Fruit fly (Drosophila melanogaster) whole organism, embryonic: ENCODE measurements around the gene CG6254.

Experiments used
- Aef1 ChIP-seq: fragments of 200-800 bp; sonication (Bioruptor generic); IDR thresholded peaks from 3 replicates; pipeline ENCODE4 v1.3.6; 2022; ENCODE audit warnings: missing biosample characterization, missing genetic modification characterization
- CG10274 ChIP-seq: fragments of 200-800 bp; sonication (Bioruptor generic); optimal IDR thresholded peaks from 3 replicates; lab custom pipeline; 2017; ENCODE audit warnings: missing biosample characterization, mild to moderate bottlenecking, missing genetic modification characterization
- CG10543 ChIP-seq: fragments of 200-800 bp; sonication (Bioruptor generic); optimal IDR thresholded peaks from 3 replicates; lab custom pipeline; 2017; ENCODE audit warnings: missing biosample characterization, mild to moderate bottlenecking, missing genetic modification characterization, moderate library complexity
- CG11085 ChIP-seq: fragments of 200-800 bp; sonication (Bioruptor generic); IDR thresholded peaks from 2 replicates; pipeline ENCODE4 v1.3.6; 2022; ENCODE audit warnings: missing biosample characterization, missing genetic modification characterization
- CG11456 ChIP-seq: fragments of 200-800 bp; sonication (Bioruptor generic); IDR thresholded peaks from 3 replicates; pipeline ENCODE4 v1.3.6; 2022; ENCODE audit warnings: missing biosample characterization, missing genetic modification characterization
- CG11696 ChIP-seq: fragments of 200-800 bp; sonication (Bioruptor generic); IDR thresholded peaks from 2 replicates; pipeline ENCODE4 v1.3.6; 2022; ENCODE audit warnings: missing biosample characterization, missing genetic modification characterization
- CG13775 ChIP-seq: fragments of 200-800 bp; sonication (Bioruptor generic); optimal IDR thresholded peaks from 3 replicates; lab custom pipeline; 2017; ENCODE audit warnings: missing biosample characterization, mild to moderate bottlenecking, missing genetic modification characterization
- CG14050 ChIP-seq: fragments of 200-800 bp; sonication (Bioruptor generic); IDR thresholded peaks from 3 replicates; pipeline ENCODE4 v1.3.6; 2022; ENCODE audit warnings: missing biosample characterization, missing genetic modification characterization
- CG14667 ChIP-seq: fragments of 200-800 bp; sonication (Bioruptor generic); IDR thresholded peaks from 2 replicates; pipeline ENCODE4 v1.3.6; 2022; ENCODE audit warnings: missing biosample characterization, missing genetic modification characterization
- CG14965 ChIP-seq: fragments of 200-800 bp; sonication (Bioruptor generic); optimal IDR thresholded peaks from 2 replicates; lab custom pipeline; 2016; ENCODE audit warnings: missing biosample characterization, missing genetic modification characterization, borderline replicate concordance
- CG1529 ChIP-seq: fragments of 200-800 bp; sonication (Bioruptor generic); optimal IDR thresholded peaks from 3 replicates; lab custom pipeline; 2018; ENCODE audit warnings: missing biosample characterization, missing genetic modification characterization
- CG1602 ChIP-seq: fragments of 200-800 bp; sonication (Bioruptor generic); optimal IDR thresholded peaks from 3 replicates; lab custom pipeline; 2016; ENCODE audit warnings: missing biosample characterization, missing genetic modification characterization
- CG16815 ChIP-seq: fragments of 200-800 bp; sonication (Bioruptor generic); optimal IDR thresholded peaks from 3 replicates; lab custom pipeline; 2017; ENCODE audit warnings: missing biosample characterization, mild to moderate bottlenecking, missing genetic modification characterization
- CG16863 ChIP-seq: fragments of 200-800 bp; sonication (Bioruptor generic); optimal IDR thresholded peaks from 3 replicates; lab custom pipeline; 2016; ENCODE audit warnings: missing biosample characterization, missing genetic modification characterization
- CG31441 ChIP-seq: fragments of 200-800 bp; sonication (Bioruptor generic); IDR thresholded peaks from 2 replicates; pipeline ENCODE4 v1.3.6; 2022; ENCODE audit warnings: missing biosample characterization, missing genetic modification characterization
- CG32767 ChIP-seq: fragments of 200-800 bp; sonication (Bioruptor generic); IDR thresholded peaks from 2 replicates; pipeline ENCODE4 v1.3.6; 2022; ENCODE audit warnings: missing biosample characterization, missing genetic modification characterization
- CG5953 ChIP-seq: fragments of 200-800 bp; sonication (Bioruptor generic); IDR thresholded peaks from 2 replicates; pipeline ENCODE4 v1.3.6; 2022; ENCODE audit warnings: missing biosample characterization, missing genetic modification characterization
- CG7839 ChIP-seq: fragments of 200-800 bp; sonication (Bioruptor generic); optimal IDR thresholded peaks from 3 replicates; lab custom pipeline; 2018; ENCODE audit warnings: missing biosample characterization, mild to moderate bottlenecking, missing genetic modification characterization, moderate library complexity
- CG7963 ChIP-seq: fragments of 200-800 bp; sonication (Bioruptor generic); IDR thresholded peaks from 3 replicates; pipeline ENCODE4 v1.3.6; 2022; ENCODE audit warnings: missing biosample characterization, missing genetic modification characterization; ENCODE audit not compliant: partially characterized antibody
- CG9817 ChIP-seq: fragments of 200-800 bp; sonication (Bioruptor generic); optimal IDR thresholded peaks from 2 replicates; lab custom pipeline; 2018; ENCODE audit warnings: missing biosample characterization, mild to moderate bottlenecking, missing genetic modification characterization, moderate library complexity
- Deaf1 ChIP-seq: fragments of 200-800 bp; optimal IDR thresholded peaks from 3 replicates; lab custom pipeline; 2019; ENCODE audit warnings: missing biosample characterization, mild to moderate bottlenecking, missing genetic modification characterization, moderate library complexity
- Dll ChIP-seq: fragments of 200-800 bp; sonication (Bioruptor generic); IDR thresholded peaks from 4 replicates; pipeline ENCODE4 v1.3.6; 2022; ENCODE audit warnings: missing biosample characterization, missing genetic modification characterization; ENCODE audit not compliant: partially characterized antibody
- Drgx ChIP-seq: fragments of 200-800 bp; sonication (Bioruptor generic); IDR thresholded peaks from 2 replicates; pipeline ENCODE4 v1.3.6; 2022; ENCODE audit warnings: missing biosample characterization, missing genetic modification characterization
- Elba2 ChIP-seq: fragments of 200-800 bp; sonication (Bioruptor generic); optimal IDR thresholded peaks from 3 replicates; lab custom pipeline; 2016; ENCODE audit warnings: missing biosample characterization, missing genetic modification characterization
- Mrtf ChIP-seq: fragments of 200-800 bp; sonication (Bioruptor generic); IDR thresholded peaks from 3 replicates; pipeline ENCODE4 v1.3.6; 2022; ENCODE audit warnings: missing biosample characterization, missing genetic modification characterization
- NK7.1 ChIP-seq: fragments of 200-800 bp; sonication (Bioruptor generic); optimal IDR thresholded peaks from 3 replicates; lab custom pipeline; 2016; ENCODE audit warnings: missing biosample characterization, missing genetic modification characterization
- PHDP ChIP-seq: fragments of 200-800 bp; sonication (Bioruptor generic); optimal IDR thresholded peaks from 3 replicates; lab custom pipeline; 2018; ENCODE audit warnings: missing biosample characterization, mild to moderate bottlenecking, missing genetic modification characterization, moderate library complexity
- Ravus ChIP-seq: fragments of 200-800 bp; sonication (Bioruptor generic); IDR thresholded peaks from 2 replicates; pipeline ENCODE4 v1.3.6; 2022; ENCODE audit warnings: missing biosample characterization, missing genetic modification characterization
- Rfx ChIP-seq: fragments of 200-800 bp; sonication (Bioruptor generic); IDR thresholded peaks from 2 replicates; pipeline ENCODE4 v1.3.6; 2022; ENCODE audit warnings: missing biosample characterization, missing genetic modification characterization
- Ssrp ChIP-seq: fragments of 200-800 bp; sonication (Bioruptor generic); optimal IDR thresholded peaks from 2 replicates; lab custom pipeline; 2018; ENCODE audit warnings: missing biosample characterization, mild to moderate bottlenecking, missing genetic modification characterization, moderate library complexity
- Usf ChIP-seq: fragments of 200-800 bp; sonication (Bioruptor generic); optimal IDR thresholded peaks from 2 replicates; lab custom pipeline; 2017; ENCODE audit warnings: missing genotype, missing biosample characterization, missing genetic modification characterization
- amos ChIP-seq: fragments of 200-800 bp; sonication (Bioruptor generic); IDR thresholded peaks from 2 replicates; pipeline ENCODE4 v1.3.6; 2022; ENCODE audit warnings: missing biosample characterization, missing genetic modification characterization; ENCODE audit not compliant: partially characterized antibody
- bcd ChIP-seq: fragments of 200-800 bp; sonication (Bioruptor generic); optimal IDR thresholded peaks from 2 replicates; lab custom pipeline; 2017; ENCODE audit warnings: missing biosample characterization, mild to moderate bottlenecking, missing genetic modification characterization
- br ChIP-seq: fragments of >200 bp; optimal IDR thresholded peaks from 2 replicates; lab custom pipeline; 2017
- dpn ChIP-seq, 2 experiments: fragments of 200-800 bp; sonication (Bioruptor generic); optimal IDR thresholded peaks; 3 replicates each; lab custom pipeline; 2016; ENCODE audit warnings: missing biosample characterization in 2 of 2, missing genetic modification characterization in 2 of 2
- en ChIP-seq: fragments of 200-800 bp; sonication (Bioruptor generic); optimal IDR thresholded peaks from 2 replicates; lab custom pipeline; 2016; ENCODE audit warnings: missing biosample characterization, missing genetic modification characterization
- esg ChIP-seq: fragments of 200-800 bp; sonication (Bioruptor generic); conservative IDR thresholded peaks from 2 replicates; pipeline ENCODE4 v1.3.6; 2022; ENCODE audit warnings: missing biosample characterization, missing genetic modification characterization
- fu2 ChIP-seq: fragments of 200-800 bp; sonication (Bioruptor generic); optimal IDR thresholded peaks from 2 replicates; lab custom pipeline; 2016; ENCODE audit warnings: missing biosample characterization, missing genetic modification characterization
- gro ChIP-seq: fragments of 200-800 bp; sonication (Bioruptor generic); optimal IDR thresholded peaks from 2 replicates; lab custom pipeline; 2016; ENCODE audit warnings: missing biosample characterization, missing genetic modification characterization
- mirr ChIP-seq: fragments of 200-800 bp; sonication (Bioruptor generic); optimal IDR thresholded peaks from 3 replicates; lab custom pipeline; 2018; ENCODE audit warnings: missing biosample characterization, mild to moderate bottlenecking, missing genetic modification characterization
- nmo ChIP-seq: fragments of 200-800 bp; sonication (Bioruptor generic); optimal IDR thresholded peaks from 2 replicates; lab custom pipeline; 2018; ENCODE audit warnings: missing biosample characterization, mild to moderate bottlenecking, missing genetic modification characterization, moderate library complexity
- row ChIP-seq: fragments of 200-800 bp; sonication (Bioruptor generic); IDR thresholded peaks from 3 replicates; pipeline ENCODE4 v1.3.6; 2022; ENCODE audit warnings: missing biosample characterization, missing genetic modification characterization
- schlank ChIP-seq: fragments of 200-800 bp; sonication (Bioruptor generic); optimal IDR thresholded peaks from 2 replicates; lab custom pipeline; 2018; ENCODE audit warnings: missing biosample characterization, mild to moderate bottlenecking, missing genetic modification characterization
- shn ChIP-seq: fragments of 200-800 bp; sonication (Bioruptor generic); optimal IDR thresholded peaks from 3 replicates; lab custom pipeline; 2016; ENCODE audit warnings: missing biosample characterization, missing genetic modification characterization
- sim ChIP-seq: fragments of 200-800 bp; sonication (Bioruptor generic); IDR thresholded peaks from 2 replicates; pipeline ENCODE4 v1.3.6; 2022; ENCODE audit warnings: missing biosample characterization, missing genetic modification characterization
- sqz ChIP-seq: fragments of 200-800 bp; sonication (Bioruptor generic); optimal IDR thresholded peaks from 3 replicates; lab custom pipeline; 2018; ENCODE audit warnings: missing biosample characterization, mild to moderate bottlenecking, missing genetic modification characterization
- stwl ChIP-seq: fragments of 200-800 bp; sonication (Bioruptor generic); optimal IDR thresholded peaks from 3 replicates; lab custom pipeline; 2018; ENCODE audit warnings: missing biosample characterization, mild to moderate bottlenecking, missing genetic modification characterization, moderate library complexity
- wek ChIP-seq: fragments of 200-800 bp; sonication (Bioruptor generic); optimal IDR thresholded peaks from 3 replicates; lab custom pipeline; 2018; ENCODE audit warnings: missing biosample characterization, mild to moderate bottlenecking, missing genetic modification characterization, moderate library complexity
- zen ChIP-seq: fragments of 200-800 bp; sonication (Bioruptor generic); optimal IDR thresholded peaks from 3 replicates; lab custom pipeline; 2018; ENCODE audit warnings: missing biosample characterization, mild to moderate bottlenecking, missing genetic modification characterization, moderate library complexity

The CG6254 gene

dm6 chr3R:10144103-10144998, 16.8 kb downstream of the CG6254 start, which contains the start of the genes TAF1B and Invadolysin (continued):
- TF ChIP-seq CG10543 (peak; percentile 59), CG1602 (GFP tag; lab: Kevin White, UChicago) (peak; percentile 66), amos (GFP tag; lab: Robert Waterston, UW) (peak; percentile 95), CG31441 (GFP tag; lab: Robert Waterston, UW) (peak; percentile 57; the same call in 1 of the 2 replicates), zen (peak; percentile 19), shn (GFP tag; lab: Kevin White, UChicago) (no peak), sqz (no peak), Rfx (peak; percentile 70), bcd (GFP tag; lab: Kevin White, UChicago) (peak; percentile 14), Deaf1 (tag; lab: Kevin White, UChicago) (peak; percentile 94), wek (GFP tag; lab: Kevin White, UChicago) (peak; percentile 35), CG11456 (GFP tag; lab: Robert Waterston, UW) (peak; percentile 69; the same call in 2 of the 3 replicates), CG7963 (GFP tag; lab: Robert Waterston, UW) (peak; percentile 88), CG16863 (GFP tag; lab: Kevin White, UChicago) (no peak), CG11696 (GFP tag; lab: Robert Waterston, UW) (0 out of 2 replicates have a peak, but pooled peaks have one; percentile 10), Dll (peak; percentile 97), schlank (tag; lab: Kevin White, UChicago) (no peak), CG5953 (no peak), NK7.1 (GFP tag; lab: Kevin White, UChicago) (no peak), sim (GFP tag; lab: Robert Waterston, UW) (no peak), stwl (tag; lab: Kevin White, UChicago) (peak; percentile 80), CG1529 (no peak), Mrtf (GFP tag; lab: Robert Waterston, UW) (no peak), CG14965 (GFP tag; lab: Kevin White, UChicago) (no peak), PHDP (tag; lab: Kevin White, UChicago) (peak; percentile 29), CG14050 (GFP tag; lab: Robert Waterston, UW) (no peak; the same call in 2 of the 3 replicates), Drgx (GFP tag; lab: Robert Waterston, UW) (peak; percentile 25; the same call in 1 of the 2 replicates), CG11085 (0 out of 2 replicates have a peak, but pooled peaks have one; percentile 40), mirr (GFP tag; lab: Kevin White, UChicago) (peak; percentile 57), br (lab: Kevin White, UChicago) (no peak), Ssrp (tag; lab: Kevin White, UChicago) (peak; percentile 39), Usf (GFP tag; lab: Kevin White, UChicago) (no peak), Ravus (GFP tag; lab: Robert Waterston, UW) (no peak), CG7839 (tag; lab: Kevin White, UChicago) (peak; percentile 31), Elba2 (GFP tag; lab: Kevin White, UChicago) (peak; percentile 48), CG32767 (peak; percentile 13; the same call in 1 of the 2 replicates), CG9817 (tag; lab: Kevin White, UChicago) (peak; percentile 40), gro (peak; percentile 50), esg (GFP tag; lab: Robert Waterston, UW) (peak; percentile 24; the same call in 1 of the 2 replicates), CG13775 (peak; percentile 62), en (GFP tag; lab: Kevin White, UChicago) (no peak), Aef1 (GFP tag; lab: Robert Waterston, UW) (0 out of 3 replicates have a peak, but pooled peaks have one; percentile 34), row (peak; percentile 67), CG16815 (GFP tag; lab: Kevin White, UChicago) (no peak), CG10274 (GFP tag; lab: Kevin White, UChicago) (no peak), dpn (GFP tag; optimal IDR thresholded peaks at IDR 0.05; lab: Kevin White, UChicago) (peak; percentile 7 to 55), nmo (GFP tag; lab: Kevin White, UChicago) (peak; percentile 69), fu2 (no peak), CG14667 (no peak)
